In the genomic region with DNA sequence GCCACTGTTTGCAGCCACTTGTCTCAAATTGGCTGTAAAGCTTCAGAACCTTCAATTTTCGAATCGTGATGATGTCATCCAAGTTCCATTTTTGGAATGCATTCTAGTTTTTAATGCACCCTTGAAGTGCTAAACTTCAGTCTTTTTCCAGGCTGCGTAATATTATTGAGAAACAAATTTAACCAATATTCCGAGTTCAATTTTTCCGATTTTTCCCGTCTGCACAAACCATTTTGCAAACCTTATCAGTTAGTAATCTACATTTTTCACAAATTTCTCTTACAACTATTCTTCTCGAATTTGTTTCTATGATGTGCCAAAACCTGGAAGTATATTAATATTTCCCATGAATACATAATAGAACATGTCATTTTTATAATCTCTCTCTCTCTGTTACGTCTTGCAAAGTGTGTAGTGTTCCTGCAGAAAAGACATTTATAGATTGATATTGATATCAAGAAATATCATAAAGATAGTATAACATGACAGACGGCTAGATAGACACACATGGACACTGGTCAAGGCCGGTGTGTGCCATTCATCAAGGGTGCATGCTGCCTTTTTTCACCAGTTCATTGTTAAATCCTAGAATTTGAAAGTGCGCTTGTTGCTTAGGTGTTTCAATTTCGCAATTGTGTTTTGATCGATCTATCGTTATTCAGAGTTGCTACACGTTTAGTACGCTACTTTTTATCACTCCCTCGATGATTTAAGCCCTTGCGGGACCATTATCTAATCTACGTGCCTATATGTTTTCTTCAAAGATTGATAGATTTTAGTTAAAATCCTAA, we compare ENCODE assay signal across 5 worm cellular contexts.
TF ChIP-seq lines count a peak whose summit lies in the region.

No protein-coding gene starts in this region.

TF ChIP-seq in whole organism, L2 larva, 48 proteins besides CTCF, POLR2A, EP300 and RAD21:
- TF ChIP-seq dmd-4 (tag; optimal IDR thresholded peaks at IDR 0.05; lab: Kevin White, UChicago) = no peak
- no peak for TF ChIP-seq ztf-1 (GFP tag; conservative IDR thresholded peaks at IDR 0.05; lab: Robert Waterston, UW)
- peak; percentile 24 for TF ChIP-seq fos-1 (tag; optimal IDR thresholded peaks at IDR 0.05; lab: Kevin White, UChicago)
- TF ChIP-seq nhr-11 (tag; optimal IDR thresholded peaks at IDR 0.05; lab: Kevin White, UChicago) = no peak

TF ChIP-seq in whole organism, L3 larva, 47 proteins besides CTCF, POLR2A, EP300 and RAD21:
- peak; percentile 53 for TF ChIP-seq ama-1 (optimal IDR thresholded peaks at IDR 0.05; lab: Kevin White, UChicago)
- TF ChIP-seq egl-27 (tag; optimal IDR thresholded peaks at IDR 0.05; lab: Kevin White, UChicago) = no peak
- no peak for TF ChIP-seq pha-4 (tag; optimal IDR thresholded peaks at IDR 0.05; lab: Kevin White, UChicago)
- peak; percentile 7 for TF ChIP-seq elt-2 (tag; optimal IDR thresholded peaks at IDR 0.05; lab: Kevin White, UChicago)
- no peak for TF ChIP-seq zag-1 (tag; optimal IDR thresholded peaks at IDR 0.05; lab: Kevin White, UChicago)
- no peak for TF ChIP-seq daf-12 (tag; optimal IDR thresholded peaks at IDR 0.05; lab: Kevin White, UChicago)
- TF ChIP-seq nhr-25 (tag; optimal IDR thresholded peaks at IDR 0.05; lab: Kevin White, UChicago) = no peak
- no peak for TF ChIP-seq eor-1 (tag; optimal IDR thresholded peaks at IDR 0.05; lab: Kevin White, UChicago)
- no peak for TF ChIP-seq fkh-2 (tag; optimal IDR thresholded peaks at IDR 0.05; lab: Kevin White, UChicago)
- no peak for TF ChIP-seq ceh-28 (tag; optimal IDR thresholded peaks at IDR 0.05; lab: Kevin White, UChicago)
TF ChIP-seq in whole organism, L3 larva: peak in this region for 2.

TF ChIP-seq in whole organism, L4 larva, 104 proteins besides CTCF, POLR2A, EP300 and RAD21:
- TF ChIP-seq aha-1 (tag; lab: Kevin White, UChicago) (peak; percentile 91), mdl-1 (tag; optimal IDR thresholded peaks at IDR 0.05; lab: Kevin White, UChicago) (peak in 1 of 2 experiments; percentile 7), lin-13 (GFP tag; optimal IDR thresholded peaks at IDR 0.05; lab: Kevin White, UChicago) (no peak), nhr-28 (tag; optimal IDR thresholded peaks at IDR 0.05; lab: Kevin White, UChicago) (peak; percentile 46), dmd-6 (GFP tag; IDR thresholded peaks at IDR 0.05; lab: Robert Waterston, UW) (peak; percentile 32; the same call in 1 of the 2 replicates), nhr-42 (GFP tag; IDR thresholded peaks at IDR 0.05; lab: Robert Waterston, UW) (no peak)
TF ChIP-seq in whole organism, L4 larva: peak in this region for 4.

TF ChIP-seq in whole organism, late embryonic, 69 proteins besides CTCF, POLR2A, EP300 and RAD21:
- no peak for TF ChIP-seq hlh-15 (tag; optimal IDR thresholded peaks at IDR 0.05; lab: Kevin White, UChicago)
- peak; percentile 64 for TF ChIP-seq elt-2 (tag; optimal IDR thresholded peaks at IDR 0.05; lab: Kevin White, UChicago)
- TF ChIP-seq fkh-10 (GFP tag; optimal IDR thresholded peaks at IDR 0.05; lab: Kevin White, UChicago) = no peak

TF ChIP-seq in whole organism, young adult, 124 proteins besides CTCF, POLR2A, EP300 and RAD21:
- TF ChIP-seq Y67H2A.10 (GFP tag; conservative IDR thresholded peaks at IDR 0.05; lab: Robert Waterston, UW) (no peak), bed-2 (GFP tag; IDR thresholded peaks at IDR 0.05; lab: Robert Waterston, UW) (no peak), madf-3 (GFP tag; IDR thresholded peaks at IDR 0.05; lab: Robert Waterston, UW) (0 out of 2 replicates have a peak, but pooled peaks have one; percentile 48), cebp-1 (GFP tag; IDR thresholded peaks at IDR 0.05; lab: Robert Waterston, UW) (no peak), cebp-1 (tag; optimal IDR thresholded peaks at IDR 0.05; lab: Kevin White, UChicago) (peak; percentile 58), lsy-27 (tag; optimal IDR thresholded peaks at IDR 0.05; lab: Kevin White, UChicago; ENCODE audit: borderline replicate concordance, insufficient read depth) (no peak), nhr-27 (tag; optimal IDR thresholded peaks at IDR 0.05; lab: Kevin White, UChicago) (no peak), tlf-1 (GFP tag; optimal IDR thresholded peaks at IDR 0.05; lab: Kevin White, UChicago) (no peak), F57A8.1 (GFP tag; optimal IDR thresholded peaks at IDR 0.05; lab: Kevin White, UChicago) (no peak), hmg-20 (GFP tag; IDR thresholded peaks at IDR 0.05; lab: Robert Waterston, UW) (no peak), nhr-80 (tag; optimal IDR thresholded peaks at IDR 0.05; lab: Kevin White, UChicago) (peak; percentile 14), akir-1 (GFP tag; optimal IDR thresholded peaks at IDR 0.05; lab: Kevin White, UChicago) (no peak)
TF ChIP-seq in whole organism, young adult: peak in this region for 3.
